Worm (Caenorhabditis elegans) whole organism, late embryonic: ENCODE results near the gene nrf-6.

Experiments used
- K02D7.2 ChIP-seq: sonication (generic microtip); optimal IDR thresholded peaks from 2 replicates; lab custom pipeline; 2017; ENCODE audit warnings: mild to moderate bottlenecking, missing genetic modification characterization, missing compliant biosample characterization
- Y22D7AL.16 ChIP-seq: sonication (generic microtip); optimal IDR thresholded peaks from 2 replicates; lab custom pipeline; 2016; ENCODE audit warnings: missing genetic modification characterization, missing compliant biosample characterization
- ceh-48 ChIP-seq: sonication (generic microtip); optimal IDR thresholded peaks from 2 replicates; lab custom pipeline; 2016; ENCODE audit warnings: missing genetic modification characterization, inconsistent platforms, missing compliant biosample characterization
- fax-1 ChIP-seq: sonication (generic microtip); optimal IDR thresholded peaks from 2 replicates; lab custom pipeline; 2016; ENCODE audit warnings: missing genotype, missing genetic modification characterization, missing compliant biosample characterization
- lin-11 ChIP-seq: fragments of 200-800 bp; sonication (Bioruptor generic); optimal IDR thresholded peaks from 2 replicates; lab custom pipeline; 2018; ENCODE audit warnings: mild to moderate bottlenecking, missing genetic modification characterization, missing compliant biosample characterization
- mec-3 ChIP-seq: sonication (generic microtip); optimal IDR thresholded peaks from 2 replicates; lab custom pipeline; 2016; ENCODE audit warnings: borderline replicate concordance, missing genetic modification characterization, missing compliant biosample characterization
- nfya-1 ChIP-seq: sonication (generic microtip); optimal IDR thresholded peaks from 2 replicates; lab custom pipeline; 2017; ENCODE audit warnings: missing genetic modification characterization, mild to moderate bottlenecking, missing compliant biosample characterization, antibody characterized with exemption, moderate library complexity
- pqm-1 ChIP-seq: sonication (generic microtip); optimal IDR thresholded peaks from 2 replicates; lab custom pipeline; 2016; ENCODE audit warnings: missing genetic modification characterization, missing compliant biosample characterization
- pros-1 ChIP-seq: fragments of 150-350 bp; optimal IDR thresholded peaks from 2 replicates; lab custom pipeline; 2014; ENCODE audit warnings: missing biosample characterization, missing genetic modification reagents, missing genetic modification characterization
- unc-86 ChIP-seq: sonication (generic microtip); optimal IDR thresholded peaks from 2 replicates; lab custom pipeline; 2016; ENCODE audit warnings: missing genetic modification characterization, missing compliant biosample characterization

DNA sequence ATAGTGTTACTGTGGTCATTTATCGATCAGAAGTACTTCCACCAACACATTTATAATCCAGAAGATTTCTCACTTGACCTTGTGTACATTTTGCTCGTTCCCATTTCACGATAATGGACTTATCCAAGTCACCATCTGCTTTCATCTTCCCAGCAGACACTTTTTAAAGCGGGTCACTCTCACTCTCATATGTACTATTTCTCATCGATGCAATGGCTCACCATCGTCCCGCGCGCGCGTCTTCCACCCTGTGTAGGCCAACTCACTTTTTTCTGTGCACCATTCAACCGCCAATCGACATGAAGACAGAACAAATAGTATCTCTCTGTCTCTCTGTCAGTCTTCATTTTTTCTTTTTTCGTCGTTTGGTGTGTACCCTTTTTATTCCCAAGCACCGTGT, 19.7 kb upstream of the nrf-6 start:
- TF ChIP-seq K02D7.2 (tag; lab: Kevin White, UChicago) (no peak), pros-1 (no peak), mec-3 (tag; lab: Kevin White, UChicago) (no peak), pqm-1 (no peak), nfya-1 (no peak), fax-1 (tag; lab: Kevin White, UChicago) (no peak), ceh-48 (tag; lab: Kevin White, UChicago) (no peak), unc-86 (tag; lab: Kevin White, UChicago) (no peak), lin-11 (tag; lab: Kevin White, UChicago) (no peak), Y22D7AL.16 (tag; lab: Kevin White, UChicago) (no peak)
